Worm (Caenorhabditis elegans): ENCODE measurements around the gene skr-14.

skr-14 gene

ce11 chrV:4421475-4421874 lies at the start of gene skr-14:
Gene skr-14, minus strand, starts transcription at chrV:4421575.
- TF ChIP-seq vab-15 (tag; optimal IDR thresholded peaks at IDR 0.05) (no peak), pqm-1 (tag; optimal IDR thresholded peaks at IDR 0.05) (no peak), F16B12.6 (tag; optimal IDR thresholded peaks at IDR 0.05) (no peak), skn-1 (tag; optimal IDR thresholded peaks at IDR 0.05) (no peak), lir-3 (tag; optimal IDR thresholded peaks at IDR 0.05; ENCODE audit: poor library complexity) (no peak), C04F5.9 (tag; optimal IDR thresholded peaks at IDR 0.05) (no peak), fkh-4 (tag; optimal IDR thresholded peaks at IDR 0.05; ENCODE audit: borderline replicate concordance) (no peak), nhr-71 (tag; optimal IDR thresholded peaks at IDR 0.05) (no peak), nhr-85 (tag) (no peak), nhr-237 (tag; optimal IDR thresholded peaks at IDR 0.05) (no peak), nhr-84 (tag; optimal IDR thresholded peaks at IDR 0.05) (no peak), lin-13 (GFP tag; optimal IDR thresholded peaks at IDR 0.05) (no peak), isw-1 (GFP tag; IDR thresholded peaks at IDR 0.05) (no peak)

DNA sequence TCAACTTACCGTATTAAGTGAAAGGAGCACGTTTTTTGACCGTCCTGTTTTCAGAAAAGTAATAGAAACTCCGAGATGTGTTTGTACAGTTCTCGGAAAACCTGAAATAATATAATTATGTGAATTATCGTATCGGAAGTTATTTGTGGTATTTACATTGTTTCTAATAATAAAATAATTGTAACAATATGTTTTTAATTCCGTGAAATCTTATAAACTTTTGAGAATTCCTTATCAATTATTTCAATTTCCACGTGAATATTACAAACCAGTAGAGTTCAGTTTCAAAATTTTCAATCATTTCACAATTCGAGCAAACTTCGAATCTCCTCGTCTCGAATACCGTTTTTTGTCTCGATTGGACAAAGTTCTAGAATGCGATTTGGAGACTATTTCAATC lies 49.7 kb upstream of the skr-14 start, which contains the start of gene T08H10.3:
Gene T08H10.3, plus strand, starts transcription at position 301 of the 400 bp plus-strand sequence.
- TF ChIP-seq unc-98 (GFP tag; IDR thresholded peaks at IDR 0.05) (no peak), snu-23 (GFP tag; optimal IDR thresholded peaks at IDR 0.05) (no peak), nhr-85 (tag) (no peak), fos-1 (tag; optimal IDR thresholded peaks at IDR 0.05) (no peak), elt-2 (tag; optimal IDR thresholded peaks at IDR 0.05) (no peak), alr-1 (tag; optimal IDR thresholded peaks at IDR 0.05; ENCODE audit: borderline replicate concordance) (no peak), C16A3.4 (tag; optimal IDR thresholded peaks at IDR 0.05) (no peak), snpc-4 (tag; optimal IDR thresholded peaks at IDR 0.05) (no peak), C34B4.2 (tag; optimal IDR thresholded peaks at IDR 0.05) (no peak), mdl-1 (tag; optimal IDR thresholded peaks at IDR 0.05) (no peak), skn-1 (tag; optimal IDR thresholded peaks at IDR 0.05) (no peak), lin-14 (GFP tag; optimal IDR thresholded peaks at IDR 0.05) (no peak), ces-1 (GFP tag; optimal IDR thresholded peaks at IDR 0.05) (no peak), fkh-8 (tag; optimal IDR thresholded peaks at IDR 0.05) (no peak), mef-2 (tag; optimal IDR thresholded peaks at IDR 0.05) (no peak), zip-4 (GFP tag; optimal IDR thresholded peaks at IDR 0.05) (no peak), xbp-1 (tag; optimal IDR thresholded peaks at IDR 0.05) (no peak), isw-1 (GFP tag; IDR thresholded peaks at IDR 0.05) (no peak)

DNA sequence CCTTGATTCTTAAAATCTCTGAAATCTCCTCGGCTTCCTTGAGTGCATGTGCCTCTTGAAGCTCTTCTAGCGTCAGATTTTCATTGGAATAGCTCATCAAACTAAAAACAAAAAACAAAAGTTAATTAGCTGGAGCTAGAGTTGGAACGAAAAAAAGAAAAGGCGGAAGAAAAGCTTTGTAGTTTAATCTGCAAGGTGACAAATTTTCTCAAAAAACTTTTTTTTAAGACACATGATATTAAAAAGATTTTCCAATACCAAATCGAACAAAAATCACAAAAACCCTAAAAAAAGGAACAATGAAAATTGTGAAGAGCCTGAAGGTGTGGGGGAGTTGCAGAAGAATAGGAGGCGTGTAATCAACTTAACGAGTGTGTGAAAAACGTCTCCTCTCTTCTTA lies 33.3 kb upstream of the skr-14 start, which contains the start of gene gnrr-5:
Gene gnrr-5, minus strand, starts transcription at position 101 of the 400 bp plus-strand sequence.
- TF ChIP-seq nhr-12 (tag; optimal IDR thresholded peaks at IDR 0.05) = no peak
- TF ChIP-seq lin-14 (GFP tag; optimal IDR thresholded peaks at IDR 0.05) = peak; percentile 16

DNA sequence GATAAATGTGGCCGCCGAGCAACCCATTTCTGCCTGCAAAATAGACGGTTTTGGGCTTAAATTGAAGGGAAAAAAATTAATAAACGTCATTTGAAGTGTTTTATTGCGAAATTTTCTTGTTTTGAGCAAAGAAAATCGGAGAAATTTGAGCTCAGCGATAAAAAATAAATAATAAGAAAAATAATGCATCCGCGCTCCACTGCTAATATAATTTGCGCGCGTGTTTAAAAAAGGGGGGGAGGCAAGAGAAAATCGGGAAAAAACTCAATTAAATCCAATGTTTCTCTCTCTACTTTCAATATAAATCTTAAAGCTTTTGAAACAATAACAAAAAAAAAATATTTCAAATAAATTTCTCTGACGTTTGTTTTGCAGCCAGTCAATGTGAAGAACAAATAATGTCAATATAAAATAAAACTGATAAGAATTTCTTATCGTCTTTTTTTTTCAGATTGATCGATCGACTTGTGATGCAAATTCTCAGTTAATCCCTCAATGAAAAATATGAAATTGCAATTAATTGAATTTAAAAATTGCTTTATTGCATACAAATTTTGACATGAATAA lies 29.2 kb upstream of the skr-14 start, which contains the start of gene rft-2:
Gene rft-2, minus strand, starts transcription at position 41 of the 567 bp plus-strand sequence.
- peak; percentile 36 for TF ChIP-seq F16B12.6 (tag; optimal IDR thresholded peaks at IDR 0.05)
- no peak for TF ChIP-seq sup-37 (GFP tag; optimal IDR thresholded peaks at IDR 0.05)
- no peak for TF ChIP-seq nhr-12 (tag; optimal IDR thresholded peaks at IDR 0.05)
- TF ChIP-seq mep-1 (tag; optimal IDR thresholded peaks at IDR 0.05) = peak; percentile 62
- no peak for TF ChIP-seq ceh-88 (GFP tag; IDR thresholded peaks at IDR 0.05)
- TF ChIP-seq elt-3 (tag; optimal IDR thresholded peaks at IDR 0.05) = peak in 1 of 6 experiments; percentile 11
- TF ChIP-seq unc-130 (tag; optimal IDR thresholded peaks at IDR 0.05) = no peak
- TF ChIP-seq mef-2 (tag; optimal IDR thresholded peaks at IDR 0.05) = no peak
- TF ChIP-seq fos-1 (tag; optimal IDR thresholded peaks at IDR 0.05) = peak; percentile 16
- peak; percentile 81 for TF ChIP-seq nhr-47 (tag; optimal IDR thresholded peaks at IDR 0.05)
- TF ChIP-seq ceh-63 (GFP tag; optimal IDR thresholded peaks at IDR 0.05) = no peak
- peak; percentile 56 for TF ChIP-seq elt-2 (tag; optimal IDR thresholded peaks at IDR 0.05)
- TF ChIP-seq dsc-1 (tag; optimal IDR thresholded peaks at IDR 0.05) = peak; percentile 67
- TF ChIP-seq grh-1 (GFP tag; IDR thresholded peaks at IDR 0.05) = 0 out of 2 replicates have a peak, but pooled peaks have one; percentile 18
- peak; percentile 51 for TF ChIP-seq skn-1 (tag; optimal IDR thresholded peaks at IDR 0.05)
- TF ChIP-seq nhr-71 (tag; optimal IDR thresholded peaks at IDR 0.05) = peak; percentile 76
- no peak for TF ChIP-seq efl-3 (GFP tag; optimal IDR thresholded peaks at IDR 0.05)
- no peak for TF ChIP-seq ceh-90 (tag; optimal IDR thresholded peaks at IDR 0.05)
- TF ChIP-seq fkh-4 (tag; optimal IDR thresholded peaks at IDR 0.05; ENCODE audit: borderline replicate concordance) = no peak
- no peak for TF ChIP-seq ceh-8 (GFP tag; optimal IDR thresholded peaks at IDR 0.05)
- peak; percentile 58 for TF ChIP-seq irx-1 (tag; optimal IDR thresholded peaks at IDR 0.05)
- peak; percentile 50 for TF ChIP-seq tbx-2 (tag; optimal IDR thresholded peaks at IDR 0.05)
- TF ChIP-seq lir-3 (tag; optimal IDR thresholded peaks at IDR 0.05; ENCODE audit: poor library complexity) = no peak
- TF ChIP-seq nhr-19 (GFP tag; conservative IDR thresholded peaks at IDR 0.05) = peak; percentile 50
- TF ChIP-seq pag-3 (tag; optimal IDR thresholded peaks at IDR 0.05; ENCODE audit: borderline replicate concordance, insufficient read depth) = no peak
- TF ChIP-seq aly-2 (tag; optimal IDR thresholded peaks at IDR 0.05) = no peak

All from whole organism, L1 larva.